Fruit fly (Drosophila melanogaster) S2 (cell line): ENCODE measurements around the gene fid.

Experiments used
- CG8478 ChIP-seq: fragments of >200 bp; optimal IDR thresholded peaks from 2 replicates; lab custom pipeline; 2018
- CTCF ChIP-seq, 2 experiments: fragments of >200 bp; optimal IDR thresholded peaks; 2 replicates each; lab custom pipeline; 2018

Gene fid

dm6 chr3R:26000720-26001682, 31.1 kb downstream of the fid start:
- TF ChIP-seq CTCF (optimal IDR thresholded peaks at IDR 0.05; lab: Kevin White, UChicago) (no peak), CG8478 (lab: Kevin White, UChicago) (no peak)

DNA sequence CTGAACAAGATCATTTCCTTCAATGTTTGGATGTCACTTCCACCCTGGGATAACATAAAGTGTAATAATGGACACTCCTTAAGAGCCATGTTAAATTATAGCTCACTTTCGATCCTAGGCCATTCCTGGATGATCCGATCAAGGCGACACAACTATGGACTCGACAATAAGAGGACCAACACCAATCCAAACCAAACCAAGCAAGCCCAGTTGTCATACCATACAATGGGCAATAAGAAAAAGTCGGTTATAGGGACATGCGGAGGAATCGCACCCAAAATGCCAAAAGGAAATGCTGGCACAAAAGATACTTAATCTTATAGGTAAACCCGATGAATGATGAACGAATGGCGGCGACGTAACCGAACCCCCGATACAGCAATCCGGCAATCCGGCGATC, 32.2 kb downstream of the fid start:
- TF ChIP-seq CG8478 (lab: Kevin White, UChicago) = no peak
- TF ChIP-seq CTCF (optimal IDR thresholded peaks at IDR 0.05; lab: Kevin White, UChicago) = no peak

DNA sequence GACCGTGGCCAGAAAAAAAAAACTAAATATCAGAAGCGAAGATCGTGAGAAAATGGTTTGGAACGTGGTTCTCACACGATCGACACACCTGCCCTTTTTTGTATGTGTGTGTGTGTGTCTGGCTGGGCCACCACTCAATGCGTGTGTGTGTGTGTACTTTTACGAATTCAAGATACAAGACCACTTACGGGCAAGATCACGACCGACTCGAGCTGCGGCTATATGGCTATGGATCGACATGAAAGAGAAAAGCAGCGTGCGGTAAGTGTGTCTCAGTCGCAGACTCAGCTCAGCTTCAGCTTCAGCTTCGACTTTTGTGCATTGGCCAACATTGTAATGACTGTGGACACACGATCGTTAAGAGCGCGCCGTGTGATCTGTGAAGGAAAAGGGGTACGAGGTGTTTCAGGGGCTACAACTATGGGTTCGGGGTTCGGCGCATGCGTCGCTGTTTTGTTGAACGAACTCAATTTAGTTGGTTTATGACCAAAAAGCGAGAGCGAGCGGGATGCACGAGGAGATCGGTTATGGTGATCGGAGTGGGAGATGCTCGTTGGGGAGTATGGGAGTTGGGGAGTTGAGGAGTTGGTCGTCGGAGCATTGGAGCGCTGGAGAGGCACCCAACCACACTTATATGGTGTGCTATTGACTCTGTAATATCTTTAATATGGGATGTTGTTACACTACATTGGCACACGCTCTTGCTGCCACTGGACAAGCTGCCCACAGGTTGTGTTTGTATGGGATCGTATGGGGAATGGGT, 32.9 kb downstream of the fid start:
- TF ChIP-seq CG8478 (lab: Kevin White, UChicago) = no peak
- TF ChIP-seq CTCF (optimal IDR thresholded peaks at IDR 0.05; lab: Kevin White, UChicago) = no peak

- no peak for TF ChIP-seq CTCF (optimal IDR thresholded peaks at IDR 0.05; lab: Kevin White, UChicago)
- TF ChIP-seq CG8478 (lab: Kevin White, UChicago) = no peak
Measured at dm6 chr3R:26004377-26005000, 34.6 kb downstream of the fid start.

dm6 chr3R:26005619-26005977, 35.7 kb downstream of the fid start:
- TF ChIP-seq CTCF (optimal IDR thresholded peaks at IDR 0.05; lab: Kevin White, UChicago) = no peak
- TF ChIP-seq CG8478 (lab: Kevin White, UChicago) = no peak

DNA sequence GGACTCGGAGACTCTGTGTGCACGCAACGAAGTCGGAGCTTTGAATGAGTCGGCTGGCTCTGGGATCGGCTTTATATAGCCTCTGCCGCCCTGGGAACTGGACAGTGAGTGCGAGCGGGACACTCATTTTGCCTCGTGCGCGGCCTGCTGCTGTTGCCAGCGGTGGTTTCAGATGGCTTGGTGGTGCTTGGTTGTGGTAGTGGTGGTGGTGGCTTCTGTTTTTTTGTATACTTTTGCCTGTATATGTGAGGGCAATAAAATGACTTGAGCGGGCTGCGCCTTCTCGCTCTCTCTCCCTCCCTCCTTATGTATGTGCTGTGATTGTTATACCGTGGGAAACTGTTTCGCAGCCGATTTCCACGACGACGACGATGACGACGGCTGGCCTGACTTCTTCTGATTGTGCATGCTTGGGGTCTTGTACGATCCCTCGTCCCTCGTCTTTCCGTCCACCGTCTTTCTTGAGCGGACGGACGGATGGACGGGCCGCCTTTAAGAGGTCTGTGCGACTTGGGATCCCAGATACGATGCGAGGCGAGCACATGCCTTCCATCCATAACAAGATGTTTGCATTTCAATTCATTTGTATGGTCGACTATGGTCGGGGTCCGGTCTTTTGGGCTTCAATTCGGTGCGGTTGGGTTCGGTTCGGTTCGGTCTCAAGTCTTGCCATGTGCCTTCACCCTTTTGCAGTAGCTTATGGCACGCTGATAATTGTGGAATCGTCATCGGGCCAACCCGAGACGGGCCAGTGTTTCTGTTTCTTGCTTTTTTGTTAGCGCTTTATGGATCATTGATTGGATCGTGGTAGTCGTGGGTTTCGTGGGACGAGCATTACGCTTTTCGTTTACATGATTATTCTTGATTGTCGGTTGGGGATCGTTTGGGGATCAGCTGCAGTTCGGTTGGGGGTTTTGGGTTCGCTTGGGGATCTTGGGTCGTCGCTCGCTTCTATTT, 36.4 kb downstream of the fid start:
- TF ChIP-seq CG8478 (lab: Kevin White, UChicago) (no peak), CTCF (optimal IDR thresholded peaks at IDR 0.05; lab: Kevin White, UChicago) (no peak)

DNA sequence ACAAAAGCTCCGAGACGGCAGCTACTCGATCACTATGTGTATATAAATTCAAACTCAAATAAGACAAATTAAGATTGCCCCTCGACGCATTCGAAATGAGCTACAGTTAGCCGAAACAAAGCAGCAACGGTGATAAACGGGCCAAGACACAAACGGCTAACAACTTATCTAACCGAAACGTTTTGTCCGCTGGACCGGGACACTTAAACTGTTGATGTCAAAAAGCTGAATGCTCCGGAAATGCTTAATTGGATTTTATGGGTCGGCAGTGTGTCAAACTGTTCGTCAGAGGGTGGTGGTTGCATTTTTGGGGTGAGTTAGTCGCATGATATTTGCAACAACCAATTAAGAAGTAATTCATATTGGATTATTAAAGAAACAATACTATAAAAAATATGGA, 37.4 kb downstream of the fid start:
- TF ChIP-seq CG8478 (lab: Kevin White, UChicago) = no peak
- TF ChIP-seq CTCF (optimal IDR thresholded peaks at IDR 0.05; lab: Kevin White, UChicago) = no peak

- TF ChIP-seq CG8478 (lab: Kevin White, UChicago) = no peak
- TF ChIP-seq CTCF (optimal IDR thresholded peaks at IDR 0.05; lab: Kevin White, UChicago) = no peak
Measured at dm6 chr3R:26007964-26008868, 38.3 kb downstream of the fid start.

DNA sequence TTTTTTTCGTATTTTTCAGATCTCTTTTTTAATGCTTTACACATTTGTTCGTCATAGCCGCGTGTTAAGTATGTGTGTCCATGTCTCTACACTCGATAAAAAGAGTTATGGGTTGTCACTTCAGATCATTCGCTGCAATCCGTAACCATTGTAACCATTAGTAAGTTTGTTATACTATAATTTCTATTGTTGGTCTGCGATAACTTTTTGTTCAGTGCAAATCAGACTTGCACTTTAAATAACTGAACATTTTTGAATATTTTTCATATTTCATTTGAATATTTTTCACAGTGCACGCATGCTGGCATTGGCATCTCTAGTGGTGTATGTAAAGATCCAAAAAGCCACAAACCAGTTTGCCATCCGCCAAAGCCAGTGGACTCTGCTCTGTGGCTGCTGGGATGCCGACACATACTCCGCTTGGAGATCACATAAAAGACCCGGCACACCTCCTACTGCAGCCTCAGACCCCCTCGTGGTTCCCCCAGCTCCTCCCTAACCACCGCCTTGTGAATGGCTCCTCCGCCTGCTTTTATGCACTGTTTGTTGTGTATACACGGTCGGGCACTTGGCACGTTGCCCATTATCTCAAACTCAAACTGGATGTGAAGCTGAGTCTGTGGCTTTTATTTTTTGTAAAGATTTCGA, 39.1 kb downstream of the fid start:
- TF ChIP-seq CG8478 (lab: Kevin White, UChicago) (no peak), CTCF (optimal IDR thresholded peaks at IDR 0.05; lab: Kevin White, UChicago) (no peak)

DNA sequence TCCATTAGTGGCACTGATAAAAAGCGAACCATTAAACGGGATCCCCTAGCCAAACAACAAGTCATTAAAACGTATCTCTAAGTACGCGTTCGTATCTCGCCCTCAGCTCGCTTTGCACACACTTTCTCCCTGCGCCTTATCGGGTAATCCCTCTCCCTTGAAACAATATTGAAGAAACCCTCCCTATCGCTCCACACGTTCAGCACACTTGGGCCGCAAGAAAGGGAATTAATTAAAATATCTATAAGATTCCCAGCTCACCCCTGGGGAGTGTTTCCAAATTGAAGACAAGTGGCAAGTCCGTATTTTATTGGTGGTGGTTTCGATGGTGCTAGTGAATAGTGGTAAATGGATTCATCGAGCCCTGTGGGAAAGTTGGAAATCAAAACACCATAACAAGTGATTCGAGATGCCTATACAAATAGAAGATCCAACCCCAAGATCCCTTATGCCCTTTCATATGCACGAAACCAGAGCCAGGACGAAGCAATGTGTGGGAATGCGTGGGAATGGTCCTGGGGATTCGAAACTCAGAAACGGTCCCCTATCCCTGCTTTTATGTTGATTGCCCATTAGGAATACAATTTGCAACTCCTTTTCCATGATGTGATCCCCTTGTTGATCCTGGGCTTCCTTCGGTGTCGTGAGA, 40.0 kb downstream of the fid start:
- no peak for TF ChIP-seq CTCF (optimal IDR thresholded peaks at IDR 0.05; lab: Kevin White, UChicago)
- TF ChIP-seq CG8478 (lab: Kevin White, UChicago) = no peak

DNA sequence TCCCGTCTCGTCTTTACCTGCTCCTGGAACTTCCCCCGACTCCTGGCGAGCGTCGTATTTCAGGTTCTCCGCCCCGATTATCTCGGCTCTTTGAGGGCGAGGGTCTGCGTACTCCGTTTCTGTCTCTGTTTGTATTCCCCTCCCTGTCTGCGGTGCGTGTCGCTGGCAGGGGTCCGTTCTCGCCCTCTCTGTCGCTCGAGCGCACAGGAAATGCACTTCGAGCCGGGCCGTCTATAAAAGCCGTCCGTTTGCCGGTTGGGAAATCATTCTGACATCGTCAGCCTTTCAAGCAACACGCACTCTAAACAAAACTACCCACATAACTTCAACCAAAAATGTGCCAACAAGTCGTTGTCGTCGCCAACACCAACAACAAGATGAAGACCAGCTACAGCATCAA, 40.7 kb downstream of the fid start:
- TF ChIP-seq CTCF (optimal IDR thresholded peaks at IDR 0.05; lab: Kevin White, UChicago) (no peak), CG8478 (lab: Kevin White, UChicago) (no peak)

dm6 chr3R:26011542-26011941, 41.7 kb downstream of the fid start:
- TF ChIP-seq CTCF (optimal IDR thresholded peaks at IDR 0.05; lab: Kevin White, UChicago) = no peak
- no peak for TF ChIP-seq CG8478 (lab: Kevin White, UChicago)
